Fruit fly (Drosophila melanogaster): ENCODE results near the gene CG1523.

Gene CG1523

dm6 chr3R:28847547-28848316 is 28.3 kb upstream of the CG1523 start (continued):
- TF ChIP-seq emc (GFP tag; optimal IDR thresholded peaks at IDR 0.05) (no peak), tx (GFP tag; optimal IDR thresholded peaks at IDR 0.05) (no peak), CG2116 (GFP tag; optimal IDR thresholded peaks at IDR 0.05) (no peak), CG31441 (GFP tag; IDR thresholded peaks at IDR 0.05) (peak; percentile 38; the same call in 1 of the 2 replicates), CG11723 (GFP tag; optimal IDR thresholded peaks at IDR 0.05) (no peak), Dp (GFP tag; optimal IDR thresholded peaks at IDR 0.05) (no peak), Rx (GFP tag; IDR thresholded peaks at IDR 0.05) (no peak), Atf3 (GFP tag; optimal IDR thresholded peaks at IDR 0.05) (no peak), Hr51 (GFP tag; optimal IDR thresholded peaks at IDR 0.05) (peak in 1 of 2 experiments; percentile 8), bab2 (GFP tag; optimal IDR thresholded peaks at IDR 0.05) (no peak), Aef1 (GFP tag; IDR thresholded peaks at IDR 0.05) (no peak), knrl (GFP tag; IDR thresholded peaks at IDR 0.05; ENCODE audit: partially characterized antibody) (no peak), ato (GFP tag; IDR thresholded peaks at IDR 0.05; ENCODE audit: partially characterized antibody) (no peak), Blimp-1 (GFP tag; optimal IDR thresholded peaks at IDR 0.05) (peak; percentile 34), gem (tag; optimal IDR thresholded peaks at IDR 0.05) (peak; percentile 56), Hr3 (GFP tag; optimal IDR thresholded peaks at IDR 0.05) (peak; percentile 8), so (GFP tag; IDR thresholded peaks at IDR 0.05) (no peak), BEAF-32 (GFP tag; optimal IDR thresholded peaks at IDR 0.05) (no peak), dpn (GFP tag; optimal IDR thresholded peaks at IDR 0.05) (no peak), wor (GFP tag; IDR thresholded peaks at IDR 0.05) (no peak), Dll (GFP tag; IDR thresholded peaks at IDR 0.05; ENCODE audit: partially characterized antibody) (no peak), ftz-f1 (GFP tag; optimal IDR thresholded peaks at IDR 0.05) (no peak), mam (GFP tag; optimal IDR thresholded peaks at IDR 0.05) (no peak), CG1647 (GFP tag; optimal IDR thresholded peaks at IDR 0.05) (no peak), pho (GFP tag; optimal IDR thresholded peaks at IDR 0.05) (no peak), sim (GFP tag; IDR thresholded peaks at IDR 0.05) (no peak), bigmax (GFP tag; optimal IDR thresholded peaks at IDR 0.05) (no peak), CG10431 (GFP tag; optimal IDR thresholded peaks at IDR 0.05) (no peak), NK7.1 (GFP tag; optimal IDR thresholded peaks at IDR 0.05) (no peak), CG3065 (GFP tag; optimal IDR thresholded peaks at IDR 0.05) (no peak), CG31365 (tag; optimal IDR thresholded peaks at IDR 0.05) (no peak), fu2 (GFP tag; optimal IDR thresholded peaks at IDR 0.05) (no peak), Hmx (GFP tag; optimal IDR thresholded peaks at IDR 0.05) (no peak), Sox102F (GFP tag; optimal IDR thresholded peaks at IDR 0.05) (peak; percentile 3), Jarid2 (GFP tag; optimal IDR thresholded peaks at IDR 0.05) (no peak), CG9876 (GFP tag; optimal IDR thresholded peaks at IDR 0.05) (no peak), CG15514 (GFP tag; optimal IDR thresholded peaks at IDR 0.05) (no peak), nau (GFP tag; optimal IDR thresholded peaks at IDR 0.05) (no peak), Usf (GFP tag; optimal IDR thresholded peaks at IDR 0.05) (no peak), CG14014 (GFP tag; IDR thresholded peaks at IDR 0.05) (no peak), CG12071 (GFP tag; optimal IDR thresholded peaks at IDR 0.05) (no peak), Taf1 (GFP tag; IDR thresholded peaks at IDR 0.05) (no peak), Ada2b (GFP tag; IDR thresholded peaks at IDR 0.05) (no peak), Chrac-16 (GFP tag; optimal IDR thresholded peaks at IDR 0.05) (no peak), CG13424 (tag; optimal IDR thresholded peaks at IDR 0.05) (peak; percentile 23), hth (optimal IDR thresholded peaks at IDR 0.05) (no peak), abd-A (tag; optimal IDR thresholded peaks at IDR 0.05) (no peak), croc (GFP tag; conservative IDR thresholded peaks at IDR 0.05) (no peak), CG6765 (GFP tag; optimal IDR thresholded peaks at IDR 0.05) (no peak), da (GFP tag; optimal IDR thresholded peaks at IDR 0.05) (no peak)
